Worm (Caenorhabditis elegans): ENCODE measurements around the gene F31F6.2.
A peak's percentile ranks its signal among the peaks of the same experiment; 100 is the strongest.

F31F6.2 gene

DNA sequence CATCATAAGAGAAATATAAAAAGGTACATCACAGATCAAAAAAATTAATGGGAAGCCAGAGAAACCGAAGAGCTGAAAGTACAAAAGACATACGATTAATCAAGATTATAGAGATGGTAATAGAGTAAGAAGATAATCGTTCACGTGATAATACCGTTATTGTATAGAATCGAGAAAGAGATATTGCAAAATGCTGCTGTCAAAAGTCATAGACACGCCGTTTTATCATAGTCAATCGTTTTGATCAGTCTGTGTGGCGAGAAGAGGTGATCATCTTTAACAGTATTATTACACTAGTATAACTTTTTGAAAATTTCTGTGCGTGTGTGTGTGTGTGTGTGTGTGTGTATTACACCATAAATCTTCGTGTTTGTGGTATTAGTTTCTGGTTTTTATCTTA lies 22.7 kb upstream of the F31F6.2 start:
- TF ChIP-seq die-1 (tag; optimal IDR thresholded peaks at IDR 0.05) (no peak), ama-1 (optimal IDR thresholded peaks at IDR 0.05) (no peak), ama-1 (GFP tag; optimal IDR thresholded peaks at IDR 0.05) (no peak), bed-1 (GFP tag; IDR thresholded peaks at IDR 0.05) (no peak), unc-62 (GFP tag; optimal IDR thresholded peaks at IDR 0.05) (no peak), Y95B8A.8 (GFP tag; IDR thresholded peaks at IDR 0.05) (no peak), him-1 (tag; optimal IDR thresholded peaks at IDR 0.05) (no peak), nfya-1 (tag; optimal IDR thresholded peaks at IDR 0.05; ENCODE audit: borderline replicate concordance, insufficient read depth) (no peak)

ce11 chrX:14888188-14888587 lies 16.5 kb upstream of the F31F6.2 start, which contains the start of gene daf-6:
Gene daf-6 (plus strand): TSS chrX:14888488.
- no peak for TF ChIP-seq rpc-1 (optimal IDR thresholded peaks at IDR 0.05)
- TF ChIP-seq rpc-1 (tag; optimal IDR thresholded peaks at IDR 0.05), result no peak
- TF ChIP-seq madf-10 (tag; optimal IDR thresholded peaks at IDR 0.05), result no peak
- no peak for TF ChIP-seq efl-1 (GFP tag; optimal IDR thresholded peaks at IDR 0.05)
- no peak for TF ChIP-seq gei-17 (GFP tag; optimal IDR thresholded peaks at IDR 0.05)
- no peak for TF ChIP-seq bed-2 (GFP tag; IDR thresholded peaks at IDR 0.05)
- no peak for TF ChIP-seq snpc-1.1 (tag; optimal IDR thresholded peaks at IDR 0.05; ENCODE audit: insufficient read depth)

- no peak for TF ChIP-seq hmg-1.2 (GFP tag; IDR thresholded peaks at IDR 0.05)
- no peak for TF ChIP-seq hlh-26 (GFP tag; conservative IDR thresholded peaks at IDR 0.05)
- TF ChIP-seq ceh-100 (GFP tag; IDR thresholded peaks at IDR 0.05), result no peak
- no peak for TF ChIP-seq attf-5 (GFP tag; optimal IDR thresholded peaks at IDR 0.05)
- no peak for TF ChIP-seq Y53F4B.3 (GFP tag; IDR thresholded peaks at IDR 0.05)
- no peak for TF ChIP-seq madf-10 (tag; optimal IDR thresholded peaks at IDR 0.05)
- no peak for TF ChIP-seq F57A8.1 (GFP tag; optimal IDR thresholded peaks at IDR 0.05)
- TF ChIP-seq lir-1 (GFP tag; conservative IDR thresholded peaks at IDR 0.05), result no peak
- TF ChIP-seq sea-2 (GFP tag; IDR thresholded peaks at IDR 0.05), result no peak
- TF ChIP-seq F39B2.1 (GFP tag; IDR thresholded peaks at IDR 0.05), result no peak
- no peak for TF ChIP-seq lag-1 (GFP tag; IDR thresholded peaks at IDR 0.05)
- TF ChIP-seq gei-17 (GFP tag; optimal IDR thresholded peaks at IDR 0.05), result no peak
- no peak for TF ChIP-seq atf-7 (tag; optimal IDR thresholded peaks at IDR 0.05)
- no peak for TF ChIP-seq F37B4.10 (GFP tag; IDR thresholded peaks at IDR 0.05)
- no peak for TF ChIP-seq ceh-27 (GFP tag; optimal IDR thresholded peaks at IDR 0.05)
- no peak for TF ChIP-seq ekl-4 (GFP tag; IDR thresholded peaks at IDR 0.05)
Measured at ce11 chrX:14885855-14886254, 14.2 kb upstream of the F31F6.2 start.

- TF ChIP-seq pha-4 (tag; optimal IDR thresholded peaks at IDR 0.05) (no peak), ceh-91 (GFP tag; IDR thresholded peaks at IDR 0.05) (no peak), F57A8.1 (GFP tag; optimal IDR thresholded peaks at IDR 0.05) (no peak)
Measured at ce11 chrX:14881119-14881518, 9.4 kb upstream of the F31F6.2 start, which contains the start of gene flp-8. Gene flp-8 (plus strand): TSS chrX:14881419.

- TF ChIP-seq egrh-3 (GFP tag; IDR thresholded peaks at IDR 0.05), result peak; percentile 26; the same call in 1 of the 2 replicates
- peak; percentile 64 for TF ChIP-seq zfh-2 (GFP tag; conservative IDR thresholded peaks at IDR 0.05)
- TF ChIP-seq rcor-1 (GFP tag; IDR thresholded peaks at IDR 0.05), result 0 out of 2 replicates have a peak, but pooled peaks have one; percentile 26
- TF ChIP-seq dox-1 (GFP tag; IDR thresholded peaks at IDR 0.05), result 0 out of 2 replicates have a peak, but pooled peaks have one; percentile 19
- TF ChIP-seq nhr-179 (tag; optimal IDR thresholded peaks at IDR 0.05), result no peak
- TF ChIP-seq nfyb-1 (GFP tag; IDR thresholded peaks at IDR 0.05), result 0 out of 2 replicates have a peak, but pooled peaks have one; percentile 7
- TF ChIP-seq B0019.2 (GFP tag; conservative IDR thresholded peaks at IDR 0.05), result no peak
- TF ChIP-seq ztf-25 (GFP tag; IDR thresholded peaks at IDR 0.05), result no peak
- TF ChIP-seq hsf-1 (GFP tag; IDR thresholded peaks at IDR 0.05), result 0 out of 2 replicates have a peak, but pooled peaks have one; percentile 7
- peak; percentile 43; the same call in 1 of the 2 replicates for TF ChIP-seq Y56A3A.18 (GFP tag; IDR thresholded peaks at IDR 0.05)
Measured at ce11 chrX:14877691-14878090, 6.0 kb upstream of the F31F6.2 start.
